Fruit fly (Drosophila melanogaster): ENCODE measurements around the gene RpS17.

DNA sequence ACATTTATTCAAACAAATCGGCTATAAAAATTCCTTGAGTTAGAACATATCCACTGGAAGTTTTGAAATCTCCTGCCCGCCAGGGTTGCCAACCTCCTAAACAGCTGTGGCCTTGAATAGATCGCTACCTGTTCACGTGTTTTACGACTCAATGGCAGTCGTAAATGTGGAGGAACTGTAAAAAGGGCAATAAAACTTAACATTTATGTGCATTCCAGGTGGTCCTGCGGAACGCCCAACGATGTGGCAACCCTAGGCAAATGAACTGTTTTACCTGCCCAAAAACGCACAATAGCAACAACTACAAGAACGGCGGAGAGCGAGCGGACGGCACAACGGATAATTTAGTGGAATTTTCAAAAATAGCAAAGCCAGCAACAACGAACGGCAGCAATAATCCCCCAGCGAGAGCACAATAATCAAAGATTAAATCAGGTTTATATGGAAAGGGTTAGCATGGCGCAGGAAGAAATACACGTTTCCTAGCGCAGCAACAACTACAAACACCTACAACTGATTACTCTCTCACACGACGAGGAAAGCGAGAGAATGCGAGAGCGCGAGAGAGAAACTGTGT lies 32.1 kb upstream of the RpS17 start:
- no peak for TF ChIP-seq Met (GFP tag; optimal IDR thresholded peaks at IDR 0.05)
- no peak for TF ChIP-seq net (GFP tag; optimal IDR thresholded peaks at IDR 0.05)
- TF ChIP-seq cyc (GFP tag; optimal IDR thresholded peaks at IDR 0.05): no peak
- TF ChIP-seq eg (GFP tag; IDR thresholded peaks at IDR 0.05): peak; percentile 62
- TF ChIP-seq spab (GFP tag; optimal IDR thresholded peaks at IDR 0.05): no peak
- TF ChIP-seq CG34406 (GFP tag; optimal IDR thresholded peaks at IDR 0.05): no peak
- no peak for TF ChIP-seq Smox (GFP tag; optimal IDR thresholded peaks at IDR 0.05)
- no peak for TF ChIP-seq CG9139 (GFP tag; optimal IDR thresholded peaks at IDR 0.05)
- TF ChIP-seq vri (GFP tag; optimal IDR thresholded peaks at IDR 0.05): no peak
- no peak for TF ChIP-seq OdsH (GFP tag; optimal IDR thresholded peaks at IDR 0.05)
- no peak for TF ChIP-seq Sox102F (GFP tag; optimal IDR thresholded peaks at IDR 0.05)
